Fruit fly (Drosophila melanogaster) whole organism, embryonic: ENCODE measurements around the gene MED27.
A peak's percentile ranks its signal among the peaks of the same experiment; 100 is the strongest.

Experiments used
- B-H1 ChIP-seq: fragments of 200-800 bp; sonication (Bioruptor generic); IDR thresholded peaks from 3 replicates; pipeline ENCODE4 v1.3.6; 2022; ENCODE audit warnings: missing biosample characterization, missing genetic modification characterization
- BEAF-32 ChIP-seq: fragments of 200-800 bp; sonication (Bioruptor generic); optimal IDR thresholded peaks from 3 replicates; lab custom pipeline; 2017; ENCODE audit warnings: missing biosample characterization, missing genetic modification characterization, mild to moderate bottlenecking, moderate library complexity, missing genetic modification reagents
- CG12659 ChIP-seq: fragments of 200-800 bp; sonication (Bioruptor generic); optimal IDR thresholded peaks from 3 replicates; lab custom pipeline; 2017; ENCODE audit warnings: mild to moderate bottlenecking, missing biosample characterization, missing genetic modification reagents, missing genetic modification characterization
- CG12769 ChIP-seq: fragments of 200-800 bp; sonication (Bioruptor generic); optimal IDR thresholded peaks from 2 replicates; lab custom pipeline; 2019; ENCODE audit warnings: missing biosample characterization, mild to moderate bottlenecking, missing genetic modification characterization, moderate library complexity
- CG12942 ChIP-seq: fragments of 200-800 bp; sonication (Bioruptor generic); optimal IDR thresholded peaks from 3 replicates; lab custom pipeline; 2016; ENCODE audit warnings: missing biosample characterization, missing genetic modification characterization
- CG16815 ChIP-seq: fragments of 200-800 bp; sonication (Bioruptor generic); optimal IDR thresholded peaks from 3 replicates; lab custom pipeline; 2017; ENCODE audit warnings: missing biosample characterization, mild to moderate bottlenecking, missing genetic modification characterization
- CG17186 ChIP-seq: fragments of 200-800 bp; sonication (Bioruptor generic); optimal IDR thresholded peaks from 3 replicates; lab custom pipeline; 2017; ENCODE audit warnings: missing biosample characterization, missing genetic modification reagents, missing genetic modification characterization
- CG17359 ChIP-seq: fragments of 200-800 bp; sonication (Bioruptor generic); optimal IDR thresholded peaks from 3 replicates; lab custom pipeline; 2018; ENCODE audit warnings: missing biosample characterization, mild to moderate bottlenecking, missing genetic modification characterization, moderate library complexity
- CG17568 ChIP-seq: fragments of 200-800 bp; sonication (Bioruptor generic); optimal IDR thresholded peaks from 2 replicates; lab custom pipeline; 2018; ENCODE audit warnings: missing biosample characterization, mild to moderate bottlenecking, missing genetic modification characterization, moderate library complexity
- CG2678 ChIP-seq: fragments of 200-800 bp; sonication (Bioruptor generic); optimal IDR thresholded peaks from 3 replicates; lab custom pipeline; 2019; ENCODE audit warnings: missing biosample characterization, mild to moderate bottlenecking, missing genetic modification characterization, moderate library complexity
- CG30431 ChIP-seq: fragments of 200-800 bp; sonication (Bioruptor generic); optimal IDR thresholded peaks from 2 replicates; lab custom pipeline; 2017; ENCODE audit warnings: missing biosample characterization, missing genetic modification characterization
- CG31224 ChIP-seq: fragments of 200-800 bp; sonication (Bioruptor generic); IDR thresholded peaks from 2 replicates; pipeline ENCODE4 v1.3.6; 2022; ENCODE audit warnings: missing biosample characterization, missing genetic modification characterization
- CG31388 ChIP-seq: fragments of 200-800 bp; sonication (Bioruptor generic); optimal IDR thresholded peaks from 2 replicates; lab custom pipeline; 2016; ENCODE audit warnings: missing biosample characterization, missing genetic modification characterization
- CG34422 ChIP-seq: fragments of 200-800 bp; sonication (Bioruptor generic); IDR thresholded peaks from 3 replicates; pipeline ENCODE4 v1.3.6; 2022; ENCODE audit warnings: missing biosample characterization, missing genetic modification characterization
- CG3726 ChIP-seq: fragments of 200-800 bp; sonication (Bioruptor generic); IDR thresholded peaks from 3 replicates; pipeline ENCODE4, ENCODE4 v1.3.6; 2022; ENCODE audit warnings: missing biosample characterization, missing genetic modification characterization
- CG7928 ChIP-seq: fragments of 200-800 bp; sonication (Bioruptor generic); optimal IDR thresholded peaks from 2 replicates; lab custom pipeline; 2017; ENCODE audit warnings: missing biosample characterization, mild to moderate bottlenecking, missing genetic modification characterization
- CG8388 ChIP-seq: fragments of 200-800 bp; sonication (Bioruptor generic); optimal IDR thresholded peaks from 2 replicates; lab custom pipeline; 2019; ENCODE audit warnings: missing biosample characterization, mild to moderate bottlenecking, missing genetic modification characterization, moderate library complexity
- CkIIα-i1 ChIP-seq: fragments of 200-800 bp; sonication (Bioruptor generic); IDR thresholded peaks from 2 replicates; pipeline ENCODE4 v1.3.6; 2022; ENCODE audit warnings: missing biosample characterization, missing genetic modification characterization
- Dip2 ChIP-seq: fragments of 200-800 bp; sonication (Bioruptor generic); IDR thresholded peaks from 2 replicates; pipeline ENCODE4 v1.3.6; 2022; ENCODE audit warnings: missing biosample characterization, missing genetic modification characterization
- Doc3 ChIP-seq: fragments of 200-800 bp; sonication (Bioruptor generic); IDR thresholded peaks from 3 replicates; pipeline ENCODE4 v1.3.6; 2022; ENCODE audit warnings: missing biosample characterization, missing genetic modification characterization; ENCODE audit not compliant: partially characterized antibody
- Eip74EF ChIP-seq, 2 experiments: fragments of 200-800 bp in 1 of 2; fragments of >200 bp in 1 of 2; sonication (Bioruptor generic) in 1 of 2; optimal IDR thresholded peaks; 2 replicates each; lab custom pipeline; 2017 to 2019; ENCODE audit warnings: missing biosample characterization in 2 of 2, missing genetic modification characterization in 2 of 2, mild to moderate bottlenecking in 1 of 2, moderate library complexity in 1 of 2
- Gug ChIP-seq: fragments of 200-800 bp; sonication (Bioruptor generic); IDR thresholded peaks from 4 replicates; pipeline ENCODE4 v1.3.6; 2022; ENCODE audit warnings: missing biosample characterization, missing genetic modification characterization
- H2.0 ChIP-seq: fragments of 200-800 bp; sonication (Bioruptor generic); IDR thresholded peaks from 2 replicates; pipeline ENCODE4 v1.3.6; 2022; ENCODE audit warnings: missing biosample characterization, missing genetic modification characterization
- Hmr ChIP-seq: fragments of 200-800 bp; sonication (Bioruptor generic); optimal IDR thresholded peaks from 3 replicates; lab custom pipeline; 2017; ENCODE audit warnings: mild to moderate bottlenecking, missing biosample characterization, missing genetic modification reagents, missing genetic modification characterization
- Optix ChIP-seq: fragments of 200-800 bp; sonication (Bioruptor generic); IDR thresholded peaks from 3 replicates; pipeline ENCODE4 v1.3.6; 2022; ENCODE audit warnings: missing biosample characterization, missing genetic modification characterization
- Sin3A ChIP-seq: fragments of >200 bp; optimal IDR thresholded peaks from 2 replicates; lab custom pipeline; 2018
- Sox100B ChIP-seq: fragments of 200-800 bp; sonication (Bioruptor generic); optimal IDR thresholded peaks from 3 replicates; lab custom pipeline; 2018; ENCODE audit warnings: missing biosample characterization, mild to moderate bottlenecking, missing genetic modification characterization
- TFAM ChIP-seq: fragments of 200-800 bp; sonication (Bioruptor generic); optimal IDR thresholded peaks from 2 replicates; lab custom pipeline; 2017; ENCODE audit warnings: missing biosample characterization, missing genetic modification characterization, inconsistent platforms
- Tbp ChIP-seq: fragments of >200 bp; optimal IDR thresholded peaks from 2 replicates; lab custom pipeline; 2018; ENCODE audit warnings: missing biosample characterization, missing genetic modification characterization
- YL-1 ChIP-seq: fragments of 200-800 bp; sonication (Bioruptor generic); optimal IDR thresholded peaks from 3 replicates; lab custom pipeline; 2017; ENCODE audit warnings: missing biosample characterization, mild to moderate bottlenecking, missing genetic modification characterization
- ab ChIP-seq: fragments of 200-800 bp; sonication (Bioruptor generic); optimal IDR thresholded peaks from 2 replicates; lab custom pipeline; 2016; ENCODE audit warnings: missing biosample characterization, missing genetic modification characterization
- bsh ChIP-seq, 2 experiments: fragments of 200-800 bp; sonication (Bioruptor generic); optimal IDR thresholded peaks; 2 replicates each; lab custom pipeline; 2017 to 2018; ENCODE audit warnings: mild to moderate bottlenecking in 2 of 2, missing biosample characterization in 2 of 2, missing genetic modification characterization in 2 of 2, moderate library complexity in 1 of 2
- chm ChIP-seq: fragments of 200-800 bp; sonication (Bioruptor generic); IDR thresholded peaks from 2 replicates; pipeline ENCODE4 v1.3.6; 2022; ENCODE audit warnings: missing biosample characterization, missing genetic modification characterization
- danr ChIP-seq: fragments of 200-800 bp; sonication (Bioruptor generic); IDR thresholded peaks from 2 replicates; pipeline ENCODE4 v1.3.6; 2022; ENCODE audit warnings: missing biosample characterization, missing genetic modification characterization
- dimm ChIP-seq: fragments of 200-800 bp; sonication (Bioruptor generic); IDR thresholded peaks from 2 replicates; pipeline ENCODE4 v1.3.6; 2022; ENCODE audit warnings: missing biosample characterization, missing genetic modification characterization
- dpn ChIP-seq, 2 experiments: fragments of 200-800 bp; sonication (Bioruptor generic); optimal IDR thresholded peaks; 3 replicates each; lab custom pipeline; 2016; ENCODE audit warnings: missing biosample characterization in 2 of 2, missing genetic modification characterization in 2 of 2
- h ChIP-seq: fragments of >200 bp; optimal IDR thresholded peaks from 2 replicates; lab custom pipeline; 2017
- inv ChIP-seq: fragments of 200-800 bp; sonication (Bioruptor generic); IDR thresholded peaks from 2 replicates; pipeline ENCODE4 v1.3.6; 2022; ENCODE audit warnings: missing biosample characterization, missing genetic modification characterization; ENCODE audit not compliant: partially characterized antibody
- knrl ChIP-seq: fragments of 200-800 bp; sonication (Bioruptor generic); IDR thresholded peaks from 3 replicates; pipeline ENCODE4 v1.3.6; 2022; ENCODE audit warnings: missing biosample characterization, missing genetic modification characterization; ENCODE audit not compliant: partially characterized antibody
- lov ChIP-seq, 2 experiments: fragments of 200-800 bp in 1 of 2; fragments of >200 bp in 1 of 2; sonication (Bioruptor generic) in 1 of 2; IDR thresholded peaks in 1 of 2; optimal IDR thresholded peaks in 1 of 2; 2 replicates in 1 of 2; 3 replicates in 1 of 2; pipeline versions ENCODE4 v1.3.6 to Lab custom; 2017 to 2022; ENCODE audit warnings: missing biosample characterization in 1 of 2, missing genetic modification characterization in 1 of 2
- mld ChIP-seq: fragments of 200-800 bp; sonication (Bioruptor generic); IDR thresholded peaks from 3 replicates; pipeline ENCODE4 v1.3.6; 2022; ENCODE audit warnings: missing biosample characterization, missing genetic modification characterization; ENCODE audit not compliant: partially characterized antibody
- nerfin-1 ChIP-seq: fragments of 200-800 bp; sonication (Bioruptor generic); optimal IDR thresholded peaks from 3 replicates; lab custom pipeline; 2019; ENCODE audit warnings: missing biosample characterization, mild to moderate bottlenecking, missing genetic modification characterization, moderate library complexity
- nmo ChIP-seq: fragments of 200-800 bp; sonication (Bioruptor generic); optimal IDR thresholded peaks from 2 replicates; lab custom pipeline; 2018; ENCODE audit warnings: missing biosample characterization, mild to moderate bottlenecking, missing genetic modification characterization, moderate library complexity
- ro ChIP-seq: fragments of 200-800 bp; sonication (Bioruptor generic); IDR thresholded peaks from 2 replicates; pipeline ENCODE4 v1.3.6; 2022; ENCODE audit warnings: missing biosample characterization, missing genetic modification characterization
- sens-2 ChIP-seq: fragments of 200-800 bp; sonication (Bioruptor generic); IDR thresholded peaks from 2 replicates; pipeline ENCODE4 v1.3.6; 2022; ENCODE audit warnings: missing biosample characterization, missing genetic modification characterization
- sim ChIP-seq: fragments of 200-800 bp; sonication (Bioruptor generic); IDR thresholded peaks from 2 replicates; pipeline ENCODE4 v1.3.6; 2022; ENCODE audit warnings: missing biosample characterization, missing genetic modification characterization
- tap ChIP-seq: fragments of 200-800 bp; optimal IDR thresholded peaks from 3 replicates; lab custom pipeline; 2019; ENCODE audit warnings: missing biosample characterization, mild to moderate bottlenecking, missing genetic modification characterization, moderate library complexity
- z ChIP-seq: fragments of 200-800 bp; sonication (Bioruptor generic); IDR thresholded peaks from 3 replicates; pipeline ENCODE4 v1.3.6; 2022; ENCODE audit warnings: missing biosample characterization, missing genetic modification characterization

Gene MED27

dm6 chr3R:5668928-5669739 is 14.2 kb downstream of the MED27 start, which contains the start of the genes Xe7 and Atg17 (continued):
- TF ChIP-seq H2.0 (GFP tag; lab: Robert Waterston, UW) (peak; percentile 88), CG31224 (peak; percentile 87), ab (GFP tag; lab: Kevin White, UChicago) (peak; percentile 71), nmo (GFP tag; lab: Kevin White, UChicago) (peak; percentile 95), CG17186 (GFP tag; lab: Kevin White, UChicago) (peak; percentile 66), CG12942 (GFP tag; lab: Kevin White, UChicago) (peak; percentile 90), CG16815 (GFP tag; lab: Kevin White, UChicago) (peak; percentile 94), chm (GFP tag; lab: Robert Waterston, UW) (peak; percentile 35; the same call in 1 of the 2 replicates), Optix (GFP tag; lab: Robert Waterston, UW) (peak; percentile 81), ro (GFP tag; lab: Robert Waterston, UW) (peak; percentile 74), sens-2 (peak; percentile 69; the same call in 1 of the 2 replicates), CG8388 (GFP tag; lab: Kevin White, UChicago) (peak; percentile 85), CG17359 (tag; lab: Kevin White, UChicago) (peak; percentile 89), BEAF-32 (peak; percentile 92), danr (GFP tag; lab: Robert Waterston, UW) (peak; percentile 83), Sox100B (GFP tag; lab: Kevin White, UChicago) (peak; percentile 89), CG34422 (GFP tag; lab: Robert Waterston, UW) (peak; percentile 91), bsh (GFP tag; optimal IDR thresholded peaks at IDR 0.05; lab: Kevin White, UChicago) (peak; percentile 3 to 86), Dip2 (GFP tag; lab: Robert Waterston, UW) (peak; percentile 52; the same call in 1 of the 2 replicates), TFAM (GFP tag; lab: Kevin White, UChicago) (peak; percentile 16), sim (GFP tag; lab: Robert Waterston, UW) (0 out of 2 replicates have a peak, but pooled peaks have one; percentile 40), Doc3 (peak; percentile 39; the same call in 1 of the 3 replicates), inv (GFP tag; lab: Robert Waterston, UW) (peak; percentile 49; the same call in 1 of the 2 replicates), CG17568 (GFP tag; lab: Kevin White, UChicago) (no peak), dpn (GFP tag; optimal IDR thresholded peaks at IDR 0.05; lab: Kevin White, UChicago) (peak; percentile 92 to 95), YL-1 (GFP tag; lab: Kevin White, UChicago) (peak; percentile 72), Sin3A (lab: Kevin White, UChicago) (peak; percentile 96), CG3726 (GFP tag; lab: Robert Waterston, UW) (peak; percentile 73; the same call in 2 of the 3 replicates), Gug (peak; percentile 97), dimm (GFP tag; lab: Robert Waterston, UW) (peak; percentile 54), z (GFP tag; lab: Robert Waterston, UW) (no peak), Tbp (GFP tag; lab: Kevin White, UChicago) (no peak), tap (peak; percentile 64), knrl (GFP tag; lab: Robert Waterston, UW) (peak; percentile 71), CG12659 (GFP tag; lab: Kevin White, UChicago) (peak; percentile 94), CG7928 (peak; percentile 74), h (lab: Kevin White, UChicago) (no peak), CG2678 (peak; percentile 94), CG12769 (tag; lab: Kevin White, UChicago) (peak; percentile 85), Hmr (peak; percentile 93), Eip74EF (GFP tag; optimal IDR thresholded peaks at IDR 0.05; lab: Kevin White, UChicago) (peak in 1 of 2 experiments; percentile 75), CkIIα-i1 (GFP tag; lab: Robert Waterston, UW) (peak; percentile 49; the same call in 1 of the 2 replicates), lov (optimal IDR thresholded peaks at IDR 0.05; lab: Kevin White, UChicago) (no peak), lov (GFP tag; IDR thresholded peaks at IDR 0.05; lab: Robert Waterston, UW) (peak; percentile 54; the same call in 1 of the 3 replicates), B-H1 (GFP tag; lab: Robert Waterston, UW) (peak; percentile 87), mld (GFP tag; lab: Robert Waterston, UW) (no peak), nerfin-1 (tag; lab: Kevin White, UChicago) (peak; percentile 82), CG30431 (peak; percentile 86), CG31388 (GFP tag; lab: Kevin White, UChicago) (peak; percentile 86)
